Fruit fly (Drosophila melanogaster) whole organism, embryonic: Measurements from ENCODE around the gene CG45011.

Experiments
- Abd-B ChIP-seq: fragments of 200-800 bp; sonication (Bioruptor generic); optimal IDR thresholded peaks from 2 replicates; lab custom pipeline; 2018; ENCODE audit warnings: missing biosample characterization, mild to moderate bottlenecking, missing genetic modification characterization, moderate library complexity
- BEAF-32 ChIP-seq: fragments of 200-800 bp; sonication (Bioruptor generic); optimal IDR thresholded peaks from 3 replicates; lab custom pipeline; 2017; ENCODE audit warnings: missing biosample characterization, missing genetic modification characterization, mild to moderate bottlenecking, moderate library complexity, missing genetic modification reagents
- CG10267 ChIP-seq: fragments of 200-800 bp; sonication (Bioruptor generic); optimal IDR thresholded peaks from 2 replicates; lab custom pipeline; 2018; ENCODE audit warnings: missing biosample characterization, mild to moderate bottlenecking, missing genetic modification characterization, moderate library complexity
- CG11247 ChIP-seq: fragments of 200-800 bp; sonication (Bioruptor generic); IDR thresholded peaks from 2 replicates; pipeline ENCODE4 v1.3.6; 2022; ENCODE audit warnings: missing biosample characterization, missing genetic modification characterization
- CG11398 ChIP-seq: fragments of 200-800 bp; sonication (Bioruptor generic); optimal IDR thresholded peaks from 2 replicates; lab custom pipeline; 2016; ENCODE audit warnings: missing biosample characterization, missing genetic modification characterization
- CG12744 ChIP-seq: fragments of 200-800 bp; sonication (Bioruptor generic); optimal IDR thresholded peaks from 2 replicates; lab custom pipeline; 2016; ENCODE audit warnings: missing biosample characterization, missing genetic modification characterization
- CG13287 ChIP-seq: fragments of 200-800 bp; sonication (Bioruptor generic); IDR thresholded peaks from 2 replicates; pipeline ENCODE4 v1.3.6; 2022; ENCODE audit warnings: missing biosample characterization, missing genetic modification characterization; ENCODE audit not compliant: partially characterized antibody
- CG13296 ChIP-seq: fragments of 200-800 bp; sonication (Bioruptor generic); optimal IDR thresholded peaks from 3 replicates; lab custom pipeline; 2018; ENCODE audit warnings: missing biosample characterization, mild to moderate bottlenecking, missing genetic modification characterization
- CG14860 ChIP-seq: fragments of 200-800 bp; sonication (Bioruptor generic); IDR thresholded peaks from 3 replicates; pipeline ENCODE4 v1.3.6; 2022; ENCODE audit warnings: missing biosample characterization, missing genetic modification characterization; ENCODE audit not compliant: partially characterized antibody
- CG14965 ChIP-seq: fragments of 200-800 bp; sonication (Bioruptor generic); optimal IDR thresholded peaks from 2 replicates; lab custom pipeline; 2016; ENCODE audit warnings: missing biosample characterization, missing genetic modification characterization, borderline replicate concordance
- CG17186 ChIP-seq: fragments of 200-800 bp; sonication (Bioruptor generic); optimal IDR thresholded peaks from 3 replicates; lab custom pipeline; 2017; ENCODE audit warnings: missing biosample characterization, missing genetic modification reagents, missing genetic modification characterization
- CG1792 ChIP-seq: fragments of 200-800 bp; sonication (Bioruptor generic); optimal IDR thresholded peaks from 2 replicates; lab custom pipeline; 2016; ENCODE audit warnings: missing biosample characterization, missing genetic modification characterization
- CG18599 ChIP-seq: fragments of 200-800 bp; sonication (Bioruptor generic); optimal IDR thresholded peaks from 3 replicates; lab custom pipeline; 2017; ENCODE audit warnings: missing biosample characterization, missing genetic modification characterization, mild to moderate bottlenecking, moderate library complexity, missing genetic modification reagents
- CG18764 ChIP-seq: fragments of 200-800 bp; sonication (Bioruptor generic); optimal IDR thresholded peaks from 3 replicates; lab custom pipeline; 2016; ENCODE audit warnings: missing biosample characterization, missing genetic modification characterization
- CG32767 ChIP-seq: fragments of 200-800 bp; sonication (Bioruptor generic); IDR thresholded peaks from 2 replicates; pipeline ENCODE4 v1.3.6; 2022; ENCODE audit warnings: missing biosample characterization, missing genetic modification characterization
- CG4360 ChIP-seq: fragments of 200-800 bp; sonication (Bioruptor generic); IDR thresholded peaks from 2 replicates; pipeline ENCODE4 v1.3.6; 2022; ENCODE audit warnings: missing biosample characterization, missing genetic modification characterization
- CG6683 ChIP-seq: fragments of 200-800 bp; sonication (Bioruptor generic); optimal IDR thresholded peaks from 2 replicates; lab custom pipeline; 2017; ENCODE audit warnings: missing biosample characterization, mild to moderate bottlenecking, missing genetic modification characterization, missing genetic modification reagents
- CG8388 ChIP-seq: fragments of 200-800 bp; sonication (Bioruptor generic); optimal IDR thresholded peaks from 2 replicates; lab custom pipeline; 2019; ENCODE audit warnings: missing biosample characterization, mild to moderate bottlenecking, missing genetic modification characterization, moderate library complexity
- Drgx ChIP-seq: fragments of 200-800 bp; sonication (Bioruptor generic); IDR thresholded peaks from 2 replicates; pipeline ENCODE4 v1.3.6; 2022; ENCODE audit warnings: missing biosample characterization, missing genetic modification characterization
- H15 ChIP-seq: fragments of 200-800 bp; sonication (Bioruptor generic); IDR thresholded peaks from 3 replicates; pipeline ENCODE4 v1.3.6; 2022; ENCODE audit warnings: missing biosample characterization, missing genetic modification characterization
- Hr78 ChIP-seq, 2 experiments: fragments of 200-800 bp in 1 of 2; fragments of >200 bp in 1 of 2; sonication (Bioruptor generic) in 1 of 2; optimal IDR thresholded peaks; 2 replicates each; lab custom pipeline; 2017 to 2019; ENCODE audit warnings: missing biosample characterization in 2 of 2, missing genetic modification characterization in 2 of 2, mild to moderate bottlenecking in 1 of 2, moderate library complexity in 1 of 2
- Myb ChIP-seq: fragments of 200-800 bp; sonication (Bioruptor generic); optimal IDR thresholded peaks from 2 replicates; lab custom pipeline; 2016; ENCODE audit warnings: missing biosample characterization, missing genetic modification characterization
- NC2β ChIP-seq: fragments of 200-800 bp; sonication (Bioruptor generic); optimal IDR thresholded peaks from 2 replicates; lab custom pipeline; 2016; ENCODE audit warnings: missing biosample characterization, missing genetic modification characterization
- Nf-YA ChIP-seq: fragments of 200-800 bp; sonication (Bioruptor generic); IDR thresholded peaks from 2 replicates; pipeline ENCODE4 v1.3.6; 2022; ENCODE audit warnings: missing biosample characterization, missing genetic modification characterization
- Sox100B ChIP-seq: fragments of 200-800 bp; sonication (Bioruptor generic); optimal IDR thresholded peaks from 3 replicates; lab custom pipeline; 2018; ENCODE audit warnings: missing biosample characterization, mild to moderate bottlenecking, missing genetic modification characterization
- Stat92E ChIP-seq, 3 experiments: fragments of >200 bp in 2 of 3; fragments of 200-800 bp in 1 of 3; sonication (Bioruptor generic) in 1 of 3; optimal IDR thresholded peaks; 2 replicates each; lab custom pipeline; 2017 to 2019; ENCODE audit warnings: missing biosample characterization in 3 of 3, missing genetic modification characterization in 3 of 3, mild to moderate bottlenecking in 1 of 3, moderate library complexity in 1 of 3
- TFAM ChIP-seq: fragments of 200-800 bp; sonication (Bioruptor generic); optimal IDR thresholded peaks from 2 replicates; lab custom pipeline; 2017; ENCODE audit warnings: missing biosample characterization, missing genetic modification characterization, inconsistent platforms
- ac ChIP-seq: fragments of 200-800 bp; sonication (Bioruptor generic); optimal IDR thresholded peaks from 3 replicates; lab custom pipeline; 2017; ENCODE audit warnings: missing biosample characterization, mild to moderate bottlenecking, missing genetic modification characterization
- ash1 ChIP-seq: fragments of 200-800 bp; sonication (Bioruptor generic); optimal IDR thresholded peaks from 2 replicates; lab custom pipeline; 2018; ENCODE audit warnings: missing biosample characterization, mild to moderate bottlenecking, missing genetic modification characterization
- ato ChIP-seq: fragments of 200-800 bp; sonication (Bioruptor generic); IDR thresholded peaks from 2 replicates; pipeline ENCODE4 v1.3.6; 2022; ENCODE audit warnings: missing biosample characterization, missing genetic modification characterization; ENCODE audit not compliant: partially characterized antibody
- bowl ChIP-seq: fragments of 200-800 bp; sonication (Bioruptor generic); IDR thresholded peaks from 2 replicates; pipeline ENCODE4 v1.3.6; 2022; ENCODE audit warnings: missing biosample characterization, missing genetic modification characterization
- crol ChIP-seq: fragments of 200-800 bp; sonication (Bioruptor generic); IDR thresholded peaks from 2 replicates; pipeline ENCODE4 v1.3.6; 2022; ENCODE audit warnings: missing biosample characterization, missing genetic modification characterization
- dysf ChIP-seq: fragments of 200-800 bp; sonication (Bioruptor generic); IDR thresholded peaks from 3 replicates; pipeline ENCODE4 v1.3.6; 2022; ENCODE audit warnings: missing biosample characterization, missing genetic modification characterization
- ems ChIP-seq: fragments of 200-800 bp; sonication (Bioruptor generic); optimal IDR thresholded peaks from 3 replicates; lab custom pipeline; 2016; ENCODE audit warnings: missing biosample characterization, missing genetic modification characterization
- ewg ChIP-seq: fragments of 200-800 bp; sonication (Bioruptor generic); optimal IDR thresholded peaks from 3 replicates; lab custom pipeline; 2017; ENCODE audit warnings: mild to moderate bottlenecking, missing biosample characterization, missing genetic modification reagents, missing genetic modification characterization
- grau ChIP-seq: fragments of 200-800 bp; optimal IDR thresholded peaks from 3 replicates; lab custom pipeline; 2019; ENCODE audit warnings: missing biosample characterization, mild to moderate bottlenecking, missing genetic modification characterization, moderate library complexity
- hb ChIP-seq: fragments of 200-800 bp; sonication (Bioruptor generic); IDR thresholded peaks from 3 replicates; pipeline ENCODE4 v1.3.6; 2022; ENCODE audit warnings: missing biosample characterization, missing genetic modification characterization; ENCODE audit not compliant: partially characterized antibody
- jumu ChIP-seq: fragments of 200-800 bp; sonication (Bioruptor generic); optimal IDR thresholded peaks from 3 replicates; lab custom pipeline; 2016; ENCODE audit warnings: missing biosample characterization, missing genetic modification characterization
- ken ChIP-seq: fragments of 200-800 bp; sonication (Bioruptor generic); IDR thresholded peaks from 3 replicates; pipeline ENCODE4 v1.3.6; 2022; ENCODE audit warnings: missing biosample characterization, missing genetic modification characterization
- luna ChIP-seq: fragments of 200-800 bp; sonication (Bioruptor generic); optimal IDR thresholded peaks from 2 replicates; lab custom pipeline; 2016; ENCODE audit warnings: missing biosample characterization, missing genetic modification characterization
- nmo ChIP-seq: fragments of 200-800 bp; sonication (Bioruptor generic); optimal IDR thresholded peaks from 2 replicates; lab custom pipeline; 2018; ENCODE audit warnings: missing biosample characterization, mild to moderate bottlenecking, missing genetic modification characterization, moderate library complexity
- psq ChIP-seq: fragments of 200-800 bp; sonication (Bioruptor generic); optimal IDR thresholded peaks from 2 replicates; lab custom pipeline; 2017; ENCODE audit warnings: missing biosample characterization, missing genetic modification characterization
- repo ChIP-seq: fragments of 200-800 bp; sonication (Bioruptor generic); optimal IDR thresholded peaks from 2 replicates; lab custom pipeline; 2016; ENCODE audit warnings: missing biosample characterization, missing genetic modification characterization
- slp2 ChIP-seq: fragments of 200-800 bp; sonication (Bioruptor generic); optimal IDR thresholded peaks from 2 replicates; lab custom pipeline; 2016; ENCODE audit warnings: missing biosample characterization, missing genetic modification characterization
- so ChIP-seq: fragments of 200-800 bp; sonication (Bioruptor generic); IDR thresholded peaks from 3 replicates; pipeline ENCODE4 v1.3.6; 2022; ENCODE audit warnings: missing biosample characterization, missing genetic modification characterization
- tll ChIP-seq, 2 experiments: fragments of 200-800 bp in 1 of 2; fragments of >200 bp in 1 of 2; sonication (Bioruptor generic) in 1 of 2; optimal IDR thresholded peaks; 2 replicates each; lab custom pipeline; 2017 to 2019; ENCODE audit warnings: missing biosample characterization in 2 of 2, missing genetic modification characterization in 2 of 2, mild to moderate bottlenecking in 1 of 2, moderate library complexity in 1 of 2
- tna ChIP-seq: fragments of 200-800 bp; sonication (Bioruptor generic); IDR thresholded peaks from 2 replicates; pipeline ENCODE4 v1.3.6; 2022; ENCODE audit warnings: missing biosample characterization, missing genetic modification characterization; ENCODE audit not compliant: partially characterized antibody
- tx ChIP-seq: fragments of 200-800 bp; sonication (Bioruptor generic); optimal IDR thresholded peaks from 2 replicates; lab custom pipeline; 2016; ENCODE audit warnings: missing biosample characterization, missing genetic modification characterization
- wek ChIP-seq: fragments of 200-800 bp; sonication (Bioruptor generic); optimal IDR thresholded peaks from 3 replicates; lab custom pipeline; 2018; ENCODE audit warnings: missing biosample characterization, mild to moderate bottlenecking, missing genetic modification characterization, moderate library complexity

Gene CG45011

dm6 chr2L:11816376-11816775, 17.5 kb upstream of the CG45011 start (continued):
- TF ChIP-seq Myb (GFP tag; lab: Kevin White, UChicago) (peak; percentile 68), ato (GFP tag; lab: Robert Waterston, UW) (no peak), luna (GFP tag; lab: Kevin White, UChicago) (peak; percentile 80), CG14965 (GFP tag; lab: Kevin White, UChicago) (peak; percentile 97), grau (tag; lab: Kevin White, UChicago) (peak; percentile 83), CG6683 (peak; percentile 90), CG1792 (GFP tag; lab: Kevin White, UChicago) (peak; percentile 91), nmo (GFP tag; lab: Kevin White, UChicago) (peak; percentile 90), BEAF-32 (GFP tag; lab: Kevin White, UChicago) (peak; percentile 18), Nf-YA (GFP tag; lab: Robert Waterston, UW) (peak; percentile 90), slp2 (GFP tag; lab: Kevin White, UChicago) (peak; percentile 83), CG18764 (peak; percentile 96), CG18599 (peak; percentile 94), CG11247 (GFP tag; lab: Robert Waterston, UW) (peak; percentile 90), Stat92E (GFP tag; optimal IDR thresholded peaks at IDR 0.05; lab: Kevin White, UChicago) (no peak), ems (GFP tag; lab: Kevin White, UChicago) (peak; percentile 91), CG13287 (no peak; the same call in 1 of the 2 replicates), CG8388 (GFP tag; lab: Kevin White, UChicago) (peak; percentile 90), tx (GFP tag; lab: Kevin White, UChicago) (peak; percentile 75), tll (GFP tag; optimal IDR thresholded peaks at IDR 0.05; lab: Kevin White, UChicago) (peak in 1 of 2 experiments; percentile 59), so (GFP tag; lab: Robert Waterston, UW) (peak; percentile 87), CG17186 (peak; percentile 94), Sox100B (peak; percentile 94), ken (GFP tag; lab: Robert Waterston, UW) (peak; percentile 93), Hr78 (GFP tag; optimal IDR thresholded peaks at IDR 0.05; lab: Kevin White, UChicago) (peak in 1 of 2 experiments; percentile 49), psq (GFP tag; lab: Kevin White, UChicago) (peak; percentile 74), CG12744 (peak; percentile 92), CG11398 (GFP tag; lab: Kevin White, UChicago) (peak; percentile 94), CG4360 (GFP tag; lab: Robert Waterston, UW) (peak; percentile 75), wek (GFP tag; lab: Kevin White, UChicago) (peak; percentile 95), Abd-B (peak; percentile 60), H15 (GFP tag; lab: Robert Waterston, UW) (peak; percentile 94), TFAM (peak; percentile 92), crol (GFP tag; lab: Robert Waterston, UW) (peak; percentile 90), jumu (GFP tag; lab: Kevin White, UChicago) (peak; percentile 82), dysf (GFP tag; lab: Robert Waterston, UW) (peak; percentile 86), hb (GFP tag; lab: Robert Waterston, UW) (no peak), CG10267 (tag; lab: Kevin White, UChicago) (peak; percentile 87), tna (no peak), CG32767 (GFP tag; lab: Robert Waterston, UW) (peak; percentile 47; the same call in 1 of the 2 replicates), Drgx (GFP tag; lab: Robert Waterston, UW) (peak; percentile 31; the same call in 1 of the 2 replicates), ac (GFP tag; lab: Kevin White, UChicago) (peak; percentile 99), ewg (GFP tag; lab: Kevin White, UChicago) (peak; percentile 94), repo (GFP tag; lab: Kevin White, UChicago) (peak; percentile 96), CG13296 (GFP tag; lab: Kevin White, UChicago) (peak; percentile 93), ash1 (GFP tag; lab: Kevin White, UChicago) (peak; percentile 84), NC2β (GFP tag; lab: Kevin White, UChicago) (peak; percentile 98), bowl (peak; percentile 68; the same call in 1 of the 2 replicates), CG14860 (GFP tag; lab: Robert Waterston, UW) (no peak)
